Fruit fly (Drosophila melanogaster): ENCODE data around the gene Klp31E.
A peak's percentile ranks its signal among the peaks of the same experiment; 100 is the strongest.

Gene Klp31E

dm6 chr2L:10466865-10467270 is 53.1 kb downstream of the Klp31E start (continued):
- peak; percentile 78 for TF ChIP-seq CG31441 (GFP tag; IDR thresholded peaks at IDR 0.05)
- no peak for TF ChIP-seq CG4282 (GFP tag; optimal IDR thresholded peaks at IDR 0.05)
- TF ChIP-seq pfk (GFP tag; optimal IDR thresholded peaks at IDR 0.05) = no peak
- TF ChIP-seq bab2 (GFP tag; optimal IDR thresholded peaks at IDR 0.05) = peak; percentile 27
- no peak for TF ChIP-seq CG3995 (GFP tag; optimal IDR thresholded peaks at IDR 0.05)

dm6 chr2L:10468388-10468787 is 54.6 kb downstream of the Klp31E start:
- peak; percentile 77 for TF ChIP-seq CG2678 (tag; optimal IDR thresholded peaks at IDR 0.05)
- no peak for TF ChIP-seq br (optimal IDR thresholded peaks at IDR 0.05)
- no peak for TF ChIP-seq lov (optimal IDR thresholded peaks at IDR 0.05)
- no peak for TF ChIP-seq lov (GFP tag; IDR thresholded peaks at IDR 0.05)
- no peak for TF ChIP-seq gro (GFP tag; optimal IDR thresholded peaks at IDR 0.05)
- TF ChIP-seq CG4328 (GFP tag; optimal IDR thresholded peaks at IDR 0.05) = peak; percentile 37
- TF ChIP-seq Max (GFP tag; optimal IDR thresholded peaks at IDR 0.05) = no peak
- no peak; the same call in 1 of the 2 replicates for TF ChIP-seq CG14667 (GFP tag; IDR thresholded peaks at IDR 0.05)
- TF ChIP-seq CG8924 (tag; optimal IDR thresholded peaks at IDR 0.05) = peak; percentile 42
- no peak for TF ChIP-seq pfk (GFP tag; optimal IDR thresholded peaks at IDR 0.05)
- TF ChIP-seq CG15011 (GFP tag; optimal IDR thresholded peaks at IDR 0.05) = no peak
- TF ChIP-seq bbx (GFP tag; IDR thresholded peaks at IDR 0.05; ENCODE audit: partially characterized antibody) = no peak
- no peak for TF ChIP-seq Dip2 (GFP tag; IDR thresholded peaks at IDR 0.05)
- TF ChIP-seq gt (GFP tag; IDR thresholded peaks at IDR 0.05) = peak; percentile 27; the same call in 1 of the 2 replicates
- TF ChIP-seq ranshi (GFP tag; IDR thresholded peaks at IDR 0.05) = peak; percentile 58; the same call in 1 of the 2 replicates
- peak; percentile 57 for TF ChIP-seq al (GFP tag; IDR thresholded peaks at IDR 0.05)
- 0 out of 2 replicates have a peak, but pooled peaks have one; percentile 43 for TF ChIP-seq aop (GFP tag; IDR thresholded peaks at IDR 0.05)
- peak; percentile 23 for TF ChIP-seq gsb-n (tag; optimal IDR thresholded peaks at IDR 0.05)
- peak; percentile 34; the same call in 1 of the 2 replicates for TF ChIP-seq Adf1 (GFP tag; IDR thresholded peaks at IDR 0.05)
- no peak for TF ChIP-seq CG18476 (GFP tag; optimal IDR thresholded peaks at IDR 0.05)
- no peak for TF ChIP-seq nerfin-1 (tag; optimal IDR thresholded peaks at IDR 0.05)
- TF ChIP-seq CG32532 (GFP tag; IDR thresholded peaks at IDR 0.05) = peak; percentile 82
- TF ChIP-seq Spps (tag; optimal IDR thresholded peaks at IDR 0.05) = no peak
- TF ChIP-seq Dek (tag; optimal IDR thresholded peaks at IDR 0.05) = no peak
- peak; percentile 59 for TF ChIP-seq CG30403 (GFP tag; optimal IDR thresholded peaks at IDR 0.05)
- TF ChIP-seq nerfin-2 (GFP tag; IDR thresholded peaks at IDR 0.05; ENCODE audit: partially characterized antibody) = no peak
- TF ChIP-seq rib (GFP tag; IDR thresholded peaks at IDR 0.05) = no peak
- TF ChIP-seq sd (tag; optimal IDR thresholded peaks at IDR 0.05) = no peak
- peak; percentile 38 for TF ChIP-seq CG18619 (GFP tag; optimal IDR thresholded peaks at IDR 0.05)
- no peak for TF ChIP-seq ERR (GFP tag; optimal IDR thresholded peaks at IDR 0.05)
- no peak for TF ChIP-seq CG2199 (GFP tag; IDR thresholded peaks at IDR 0.05)
- no peak for TF ChIP-seq fd64A (GFP tag; optimal IDR thresholded peaks at IDR 0.05)
- TF ChIP-seq her (GFP tag; optimal IDR thresholded peaks at IDR 0.05) = peak; percentile 18
- no peak for TF ChIP-seq fru (optimal IDR thresholded peaks at IDR 0.05)
- TF ChIP-seq CG1024 (GFP tag; IDR thresholded peaks at IDR 0.05) = peak; percentile 21; the same call in 1 of the 2 replicates
- TF ChIP-seq fd102C (GFP tag; optimal IDR thresholded peaks at IDR 0.05) = no peak
- TF ChIP-seq CG31441 (GFP tag; IDR thresholded peaks at IDR 0.05) = peak; percentile 64
- TF ChIP-seq CG12104 (GFP tag; optimal IDR thresholded peaks at IDR 0.05) = no peak
- peak; percentile 10 for TF ChIP-seq CG12155 (GFP tag; optimal IDR thresholded peaks at IDR 0.05)
- TF ChIP-seq CG9797 (GFP tag; optimal IDR thresholded peaks at IDR 0.05) = no peak
- TF ChIP-seq Hr78 (GFP tag; optimal IDR thresholded peaks at IDR 0.05) = peak in 1 of 2 experiments; percentile 4
- 0 out of 2 replicates have a peak, but pooled peaks have one; percentile 24 for TF ChIP-seq stc (GFP tag; IDR thresholded peaks at IDR 0.05)
- TF ChIP-seq en (GFP tag; optimal IDR thresholded peaks at IDR 0.05) = no peak
- TF ChIP-seq tin (GFP tag; optimal IDR thresholded peaks at IDR 0.05) = peak; percentile 34
- TF ChIP-seq CG11695 (GFP tag; IDR thresholded peaks at IDR 0.05) = peak; percentile 41; the same call in 1 of the 3 replicates
- TF ChIP-seq CG16813 (GFP tag; IDR thresholded peaks at IDR 0.05; ENCODE audit: partially characterized antibody) = no peak
- TF ChIP-seq emc (GFP tag; optimal IDR thresholded peaks at IDR 0.05) = no peak

All from whole organism, embryonic.